Worm (Caenorhabditis elegans) whole organism, L2 larva: Measurements from ENCODE around the gene F58D12.3.
A peak's percentile ranks its signal among the peaks of the same experiment; 100 is the strongest.

ENCODE experiments used
- C34F6.9 ChIP-seq: fragments of 150-350 bp; optimal IDR thresholded peaks from 2 replicates; lab custom pipeline; 2014; ENCODE audit warnings: missing biosample characterization, missing genetic modification characterization
- F13H6.1 ChIP-seq: sonication (generic microtip); optimal IDR thresholded peaks from 2 replicates; lab custom pipeline; 2016; ENCODE audit warnings: missing genetic modification characterization, missing compliant biosample characterization
- Y55F3AM.14 ChIP-seq: fragments of 200-800 bp; sonication (Bioruptor generic); optimal IDR thresholded peaks from 2 replicates; lab custom pipeline; 2018; ENCODE audit warnings: mild to moderate bottlenecking, missing genetic modification characterization, missing compliant biosample characterization
- ZK546.5 ChIP-seq: sonication (generic microtip); optimal IDR thresholded peaks from 2 replicates; lab custom pipeline; 2017; ENCODE audit warnings: missing biosample characterization, missing genetic modification characterization
- alr-1 ChIP-seq: fragments of 150-350 bp; optimal IDR thresholded peaks from 2 replicates; lab custom pipeline; 2014; ENCODE audit warnings: missing biosample characterization, missing genetic modification characterization
- ama-1 ChIP-seq: fragments of 150-350 bp; optimal IDR thresholded peaks from 2 replicates; lab custom pipeline; 2018; ENCODE audit warnings: inconsistent platforms
- blmp-1 ChIP-seq: sonication (generic microtip); optimal IDR thresholded peaks from 2 replicates; lab custom pipeline; 2017; ENCODE audit warnings: missing genetic modification characterization, mild to moderate bottlenecking, missing compliant biosample characterization, antibody characterized with exemption, moderate library complexity; ENCODE audit not compliant: insufficient read depth
- ceh-16 ChIP-seq: fragments of 150-350 bp; optimal IDR thresholded peaks from 2 replicates; lab custom pipeline; 2014; ENCODE audit warnings: missing biosample characterization, missing genetic modification characterization
- ceh-82 ChIP-seq: fragments of 150-350 bp; optimal IDR thresholded peaks from 2 replicates; lab custom pipeline; 2014; ENCODE audit warnings: missing biosample characterization, missing genetic modification characterization
- crh-2 ChIP-seq: sonication (generic microtip); optimal IDR thresholded peaks from 2 replicates; lab custom pipeline; 2017; ENCODE audit warnings: missing biosample characterization, missing genetic modification characterization
- dmd-4 ChIP-seq: sonication (generic microtip); optimal IDR thresholded peaks from 2 replicates; lab custom pipeline; 2017; ENCODE audit warnings: missing biosample characterization, missing genetic modification characterization
- elt-1 ChIP-seq: fragments of 150-350 bp; optimal IDR thresholded peaks from 2 replicates; lab custom pipeline; 2014; ENCODE audit warnings: missing biosample characterization, missing genetic modification characterization
- elt-3 ChIP-seq: sonication (generic microtip); optimal IDR thresholded peaks from 2 replicates; lab custom pipeline; 2017; ENCODE audit warnings: missing biosample characterization, missing genetic modification characterization
- fos-1 ChIP-seq: fragments of 150-350 bp; optimal IDR thresholded peaks from 2 replicates; lab custom pipeline; 2014; ENCODE audit warnings: missing biosample characterization, missing genetic modification characterization
- gmeb-1 ChIP-seq: fragments of 150-350 bp; optimal IDR thresholded peaks from 2 replicates; lab custom pipeline; 2014; ENCODE audit warnings: missing biosample characterization, missing genetic modification characterization
- lin-11 ChIP-seq: fragments of 150-350 bp; sonication (generic microtip); optimal IDR thresholded peaks from 2 replicates; lab custom pipeline; 2014; ENCODE audit warnings: missing biosample characterization, missing genetic modification characterization, inconsistent platforms, mixed read lengths
- lin-39 ChIP-seq: fragments of 150-350 bp; optimal IDR thresholded peaks from 2 replicates; lab custom pipeline; 2014; ENCODE audit warnings: missing biosample characterization, missing genetic modification reagents, missing genetic modification characterization
- lsy-2 ChIP-seq, 2 experiments: fragments of 150-350 bp in 1 of 2; sonication (generic microtip) in 1 of 2; optimal IDR thresholded peaks; 2 replicates each; lab custom pipeline; 2014 to 2017; ENCODE audit warnings: missing biosample characterization in 2 of 2, missing genetic modification characterization in 2 of 2
- mab-5 ChIP-seq: fragments of 150-350 bp; optimal IDR thresholded peaks from 2 replicates; lab custom pipeline; 2014; ENCODE audit warnings: missing biosample characterization, missing genetic modification characterization
- mbf-1 ChIP-seq: sonication (generic microtip); optimal IDR thresholded peaks from 2 replicates; lab custom pipeline; 2017; ENCODE audit warnings: missing biosample characterization, missing genetic modification characterization
- mdl-1 ChIP-seq, 2 experiments: fragments of 150-350 bp in 1 of 2; sonication (generic microtip) in 1 of 2; optimal IDR thresholded peaks; 2 replicates each; lab custom pipeline; 2017; ENCODE audit warnings: missing biosample characterization in 2 of 2, missing genetic modification characterization in 2 of 2
- nhr-10 ChIP-seq: sonication (generic microtip); optimal IDR thresholded peaks from 2 replicates; lab custom pipeline; 2017; ENCODE audit warnings: missing biosample characterization, missing genetic modification characterization
- nhr-129 ChIP-seq: fragments of 150-350 bp; optimal IDR thresholded peaks from 2 replicates; lab custom pipeline; 2014; ENCODE audit warnings: missing biosample characterization, missing genetic modification characterization
- nhr-21 ChIP-seq: fragments of 150-350 bp; optimal IDR thresholded peaks from 2 replicates; lab custom pipeline; 2014; ENCODE audit warnings: missing biosample characterization, missing genetic modification characterization
- nhr-23 ChIP-seq: fragments of 150-350 bp; optimal IDR thresholded peaks from 2 replicates; lab custom pipeline; 2014; ENCODE audit warnings: missing biosample characterization, missing genetic modification reagents, missing genetic modification characterization
- nhr-237 ChIP-seq: fragments of 150-350 bp; optimal IDR thresholded peaks from 2 replicates; lab custom pipeline; 2014; ENCODE audit warnings: missing biosample characterization, missing genetic modification characterization
- nhr-25 ChIP-seq: fragments of 150-350 bp; sonication (generic microtip); optimal IDR thresholded peaks from 3 replicates; lab custom pipeline; 2014; ENCODE audit warnings: missing biosample characterization, missing genetic modification characterization
- nhr-6 ChIP-seq: fragments of 150-350 bp; optimal IDR thresholded peaks from 2 replicates; lab custom pipeline; 2014; ENCODE audit warnings: missing biosample characterization, missing genetic modification characterization
- nhr-77 ChIP-seq: fragments of 150-350 bp; optimal IDR thresholded peaks from 2 replicates; lab custom pipeline; 2014; ENCODE audit warnings: missing biosample characterization, missing genetic modification characterization
- peb-1 ChIP-seq: fragments of 150-350 bp; optimal IDR thresholded peaks from 2 replicates; lab custom pipeline; 2014; ENCODE audit warnings: missing biosample characterization, missing genetic modification characterization
- sem-4 ChIP-seq: fragments of 150-350 bp; optimal IDR thresholded peaks from 2 replicates; lab custom pipeline; 2014; ENCODE audit warnings: missing biosample characterization, missing genetic modification reagents, missing genetic modification characterization
- skn-1 ChIP-seq: sonication (generic microtip); optimal IDR thresholded peaks from 2 replicates; lab custom pipeline; 2017; ENCODE audit warnings: missing biosample characterization, missing genetic modification characterization
- sma-3 ChIP-seq: sonication (generic microtip); optimal IDR thresholded peaks from 2 replicates; lab custom pipeline; 2016; ENCODE audit warnings: missing genetic modification reagents, missing genetic modification characterization, missing compliant biosample characterization
- sma-9 ChIP-seq, 2 experiments: fragments of 150-350 bp in 1 of 2; sonication (generic microtip) in 1 of 2; optimal IDR thresholded peaks; 2 replicates each; lab custom pipeline; 2014 to 2016; ENCODE audit warnings: missing genetic modification characterization in 2 of 2, mild to moderate bottlenecking in 1 of 2, missing biosample characterization in 1 of 2, missing compliant biosample characterization in 1 of 2, missing genetic modification reagents in 1 of 2, moderate library complexity in 1 of 2
- snpc-4 ChIP-seq: fragments of 150-350 bp; optimal IDR thresholded peaks from 2 replicates; lab custom pipeline; 2014; ENCODE audit warnings: missing biosample characterization, missing genetic modification characterization
- unc-39 ChIP-seq: fragments of 150-350 bp; optimal IDR thresholded peaks from 2 replicates; lab custom pipeline; 2014; ENCODE audit warnings: missing biosample characterization, missing genetic modification characterization
- unc-55 ChIP-seq: fragments of 150-350 bp; sonication (generic microtip); optimal IDR thresholded peaks from 3 replicates; lab custom pipeline; 2014; ENCODE audit warnings: missing biosample characterization, missing genetic modification reagents, missing genetic modification characterization
- unc-62 ChIP-seq: fragments of 150-350 bp; optimal IDR thresholded peaks from 2 replicates; lab custom pipeline; 2014; ENCODE audit warnings: missing biosample characterization, missing genetic modification reagents, missing genetic modification characterization
- ztf-11 ChIP-seq: sonication (generic microtip); optimal IDR thresholded peaks from 2 replicates; lab custom pipeline; 2017; ENCODE audit warnings: missing biosample characterization, missing genetic modification characterization
- ztf-4 ChIP-seq: fragments of 150-350 bp; optimal IDR thresholded peaks from 2 replicates; lab custom pipeline; 2014; ENCODE audit warnings: missing biosample characterization, missing genetic modification characterization

The F58D12.3 gene

DNA sequence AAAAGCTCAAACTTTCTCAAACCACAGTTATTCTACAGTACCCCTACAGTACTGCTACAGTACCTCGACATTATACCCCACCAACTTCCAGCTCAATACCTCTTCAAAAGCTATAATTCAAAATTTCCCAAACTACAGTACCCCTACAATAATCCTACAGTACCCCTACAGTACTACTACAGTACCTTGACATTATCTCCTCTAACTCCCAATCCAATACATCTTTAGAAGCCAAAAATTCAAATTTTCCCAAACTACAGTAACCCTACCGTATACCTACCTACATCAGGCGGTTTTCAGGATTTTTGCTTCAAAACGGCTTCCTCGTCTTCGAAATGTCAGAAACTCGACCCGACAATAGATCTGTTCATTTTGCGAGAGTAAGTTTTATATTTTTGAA lies at the start of gene F58D12.3:
F58D12.3 (plus strand) TSS at position 301 of the 400 bp plus-strand sequence.
- TF ChIP-seq ZK546.5 (tag; lab: Kevin White, UChicago), result no peak
- no peak for TF ChIP-seq crh-2 (tag; lab: Kevin White, UChicago)
- no peak for TF ChIP-seq unc-39 (tag; lab: Kevin White, UChicago)
- no peak for TF ChIP-seq sem-4
- TF ChIP-seq elt-1, result no peak
- no peak for TF ChIP-seq mbf-1 (tag; lab: Kevin White, UChicago)
- TF ChIP-seq, all 48 proteins: peak for 0

- TF ChIP-seq ama-1, result peak; percentile 18
- TF ChIP-seq sma-3 (GFP tag; lab: Kevin White, UChicago), result peak; percentile 19
- TF ChIP-seq sma-9 (GFP tag; optimal IDR thresholded peaks at IDR 0.05; lab: Kevin White, UChicago), result peak; percentile 16
- no peak for TF ChIP-seq sma-9 (tag; optimal IDR thresholded peaks at IDR 0.05; lab: Kevin White, UChicago)
- TF ChIP-seq alr-1, result no peak
- no peak for TF ChIP-seq elt-1
- TF ChIP-seq nhr-129 (tag; lab: Kevin White, UChicago), result peak; percentile 64
- TF ChIP-seq mab-5 (tag; lab: Kevin White, UChicago), result no peak
- peak in 1 of 2 experiments; percentile 45 for TF ChIP-seq lsy-2 (tag; optimal IDR thresholded peaks at IDR 0.05; lab: Kevin White, UChicago)
- no peak for TF ChIP-seq nhr-21 (tag; lab: Kevin White, UChicago)
- TF ChIP-seq crh-2 (tag; lab: Kevin White, UChicago), result peak; percentile 28
- TF ChIP-seq fos-1 (tag; lab: Kevin White, UChicago), result peak; percentile 22
- TF ChIP-seq snpc-4, result no peak
Measured at ce11 chrV:14008353-14008859, 49.2 kb upstream of the F58D12.3 start.

ce11 chrV:14010021-14010420 lies 47.6 kb upstream of the F58D12.3 start:
- TF ChIP-seq nhr-23 (tag; lab: Kevin White, UChicago), result no peak
- no peak for TF ChIP-seq dmd-4 (tag; lab: Kevin White, UChicago)
- TF ChIP-seq, all 48 proteins: peak for 0

- TF ChIP-seq nhr-25 (tag; lab: Kevin White, UChicago) (no peak), ZK546.5 (tag; lab: Kevin White, UChicago) (no peak), skn-1 (no peak), blmp-1 (no peak), nhr-6 (no peak)
Measured at ce11 chrV:14011427-14011826, 46.2 kb upstream of the F58D12.3 start.

- TF ChIP-seq unc-55 (GFP tag; lab: Kevin White, UChicago), result peak; percentile 88
- no peak for TF ChIP-seq ceh-82 (tag; lab: Kevin White, UChicago)
- TF ChIP-seq nhr-129 (tag; lab: Kevin White, UChicago), result peak; percentile 86
- no peak for TF ChIP-seq nhr-237 (tag; lab: Kevin White, UChicago)
- peak; percentile 83 for TF ChIP-seq ama-1
- TF ChIP-seq C34F6.9 (tag; lab: Kevin White, UChicago), result peak; percentile 92
- peak; percentile 2 for TF ChIP-seq sem-4
- TF ChIP-seq Y55F3AM.14 (GFP tag; lab: Kevin White, UChicago), result no peak
- peak; percentile 25 for TF ChIP-seq mab-5 (tag; lab: Kevin White, UChicago)
- no peak for TF ChIP-seq nhr-6
- TF ChIP-seq peb-1 (tag; lab: Kevin White, UChicago), result no peak
- no peak for TF ChIP-seq unc-62 (GFP tag; lab: Kevin White, UChicago)
- TF ChIP-seq nhr-23 (tag; lab: Kevin White, UChicago), result no peak
- no peak for TF ChIP-seq ceh-16 (tag; lab: Kevin White, UChicago)
- TF ChIP-seq mdl-1 (tag; optimal IDR thresholded peaks at IDR 0.05; lab: Kevin White, UChicago), result no peak
- TF ChIP-seq unc-39 (tag; lab: Kevin White, UChicago), result no peak
- TF ChIP-seq sma-3 (GFP tag; lab: Kevin White, UChicago), result peak; percentile 34
- peak; percentile 58 for TF ChIP-seq lin-11 (tag; lab: Kevin White, UChicago)
- TF ChIP-seq sma-9 (GFP tag; optimal IDR thresholded peaks at IDR 0.05; lab: Kevin White, UChicago), result peak; percentile 67
- no peak for TF ChIP-seq sma-9 (tag; optimal IDR thresholded peaks at IDR 0.05; lab: Kevin White, UChicago)
- TF ChIP-seq lin-39, result no peak
- peak; percentile 59 for TF ChIP-seq snpc-4
- peak; percentile 23 for TF ChIP-seq ztf-4
- no peak for TF ChIP-seq nhr-77 (tag; lab: Kevin White, UChicago)
- no peak for TF ChIP-seq alr-1
- no peak for TF ChIP-seq ztf-11 (tag; lab: Kevin White, UChicago)
- peak; percentile 65 for TF ChIP-seq gmeb-1 (tag; lab: Kevin White, UChicago)
- TF ChIP-seq skn-1, result peak; percentile 87
- peak; percentile 35 to 87 for TF ChIP-seq lsy-2 (tag; optimal IDR thresholded peaks at IDR 0.05; lab: Kevin White, UChicago)
- TF ChIP-seq dmd-4 (tag; lab: Kevin White, UChicago), result no peak
- peak; percentile 60 for TF ChIP-seq fos-1 (tag; lab: Kevin White, UChicago)
- peak; percentile 88 for TF ChIP-seq crh-2 (tag; lab: Kevin White, UChicago)
- no peak for TF ChIP-seq mbf-1 (tag; lab: Kevin White, UChicago)
- TF ChIP-seq elt-3 (tag; lab: Kevin White, UChicago), result no peak
- TF ChIP-seq nhr-10 (tag; lab: Kevin White, UChicago), result peak; percentile 23
- peak; percentile 74 for TF ChIP-seq nhr-25 (tag; lab: Kevin White, UChicago)
- TF ChIP-seq nhr-21 (tag; lab: Kevin White, UChicago), result peak; percentile 51
- TF ChIP-seq ZK546.5 (tag; lab: Kevin White, UChicago), result no peak
- TF ChIP-seq blmp-1, result peak; percentile 36
- TF ChIP-seq F13H6.1 (tag; lab: Kevin White, UChicago), result peak; percentile 55
Measured at ce11 chrV:14012002-14012554, 45.6 kb upstream of the F58D12.3 start, which contains the start of the genes ddx-17 and aip-1. Gene ddx-17, minus strand, starts transcription at chrV:14012052. Gene aip-1, plus strand, starts transcription at chrV:14012333.
